Worm (Caenorhabditis elegans) whole organism, mixed stage, embryonic: ENCODE data around the gene ugt-36.

Source experiments
- elt-1 ChIP-seq: sonication (generic microtip); optimal IDR thresholded peaks from 2 replicates; lab custom pipeline; 2017; ENCODE audit warnings: missing genetic modification characterization, mild to moderate bottlenecking, missing compliant biosample characterization, antibody characterized with exemption, moderate library complexity, borderline replicate concordance; ENCODE audit not compliant: insufficient read depth
- lin-13 ChIP-seq: fragments of 150-350 bp; optimal IDR thresholded peaks from 2 replicates; lab custom pipeline; 2014; ENCODE audit warnings: missing biosample characterization, missing genetic modification characterization
- snpc-4 ChIP-seq: fragments of 150-350 bp; optimal IDR thresholded peaks from 2 replicates; lab custom pipeline; 2014; ENCODE audit warnings: missing biosample characterization, missing genetic modification characterization

DNA sequence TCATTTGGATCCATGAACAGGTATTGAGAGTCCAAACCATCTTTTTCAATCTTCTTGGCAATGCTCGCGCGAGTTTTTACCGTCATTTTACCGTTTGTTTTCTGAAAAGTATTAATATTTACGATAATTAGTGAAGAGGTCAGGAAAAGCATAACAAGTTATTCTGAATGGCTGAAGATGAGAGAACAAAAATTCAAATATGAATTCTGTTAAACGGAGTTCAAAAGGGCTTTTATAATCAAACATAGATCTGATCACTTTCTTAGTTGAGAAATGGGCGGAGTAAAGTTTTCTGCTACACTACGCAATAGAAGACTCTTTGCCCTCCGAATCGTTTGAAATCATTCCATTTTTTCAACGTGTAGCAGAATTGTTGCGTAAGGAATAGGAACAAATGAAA lies 13.8 kb upstream of the ugt-36 start, which contains the start of gene fat-7:
- TF ChIP-seq elt-1 (no peak), lin-13 (tag; lab: Kevin White, UChicago) (no peak), snpc-4 (no peak)
